Worm (Caenorhabditis elegans) whole organism, late embryonic: ENCODE measurements around the gene C14A6.7.

ENCODE experiments used
- ceh-19 ChIP-seq: fragments of 200-800 bp; sonication (Bioruptor generic); optimal IDR thresholded peaks from 2 replicates; lab custom pipeline; 2018; ENCODE audit warnings: mild to moderate bottlenecking, missing genetic modification characterization, missing compliant biosample characterization
- ceh-45 ChIP-seq: fragments of 200-800 bp; sonication (Bioruptor generic); IDR thresholded peaks from 2 replicates; pipeline ENCODE4 v1.3.6; 2022; ENCODE audit warnings: missing genetic modification reagents, missing genetic modification characterization, missing compliant biosample characterization
- fkh-10 ChIP-seq: fragments of 150-350 bp; optimal IDR thresholded peaks from 2 replicates; lab custom pipeline; 2014; ENCODE audit warnings: missing biosample characterization, missing genetic modification reagents, missing genetic modification characterization
- hlh-6 ChIP-seq: sonication (generic microtip); optimal IDR thresholded peaks from 2 replicates; lab custom pipeline; 2016; ENCODE audit warnings: missing genotype, missing genetic modification characterization, missing compliant biosample characterization
- lin-11 ChIP-seq: fragments of 200-800 bp; sonication (Bioruptor generic); optimal IDR thresholded peaks from 2 replicates; lab custom pipeline; 2018; ENCODE audit warnings: mild to moderate bottlenecking, missing genetic modification characterization, missing compliant biosample characterization
- nhr-11 ChIP-seq: fragments of 150-350 bp; optimal IDR thresholded peaks from 2 replicates; lab custom pipeline; 2014; ENCODE audit warnings: missing biosample characterization, missing genetic modification characterization
- pqm-1 ChIP-seq: sonication (generic microtip); optimal IDR thresholded peaks from 2 replicates; lab custom pipeline; 2016; ENCODE audit warnings: missing genetic modification characterization, missing compliant biosample characterization
- tbx-2 ChIP-seq: sonication (generic microtip); optimal IDR thresholded peaks from 2 replicates; lab custom pipeline; 2016; ENCODE audit warnings: missing genetic modification characterization, missing compliant biosample characterization
- ztf-16 ChIP-seq: sonication (generic microtip); optimal IDR thresholded peaks from 2 replicates; lab custom pipeline; 2017; ENCODE audit warnings: missing genetic modification characterization, missing compliant biosample characterization

DNA sequence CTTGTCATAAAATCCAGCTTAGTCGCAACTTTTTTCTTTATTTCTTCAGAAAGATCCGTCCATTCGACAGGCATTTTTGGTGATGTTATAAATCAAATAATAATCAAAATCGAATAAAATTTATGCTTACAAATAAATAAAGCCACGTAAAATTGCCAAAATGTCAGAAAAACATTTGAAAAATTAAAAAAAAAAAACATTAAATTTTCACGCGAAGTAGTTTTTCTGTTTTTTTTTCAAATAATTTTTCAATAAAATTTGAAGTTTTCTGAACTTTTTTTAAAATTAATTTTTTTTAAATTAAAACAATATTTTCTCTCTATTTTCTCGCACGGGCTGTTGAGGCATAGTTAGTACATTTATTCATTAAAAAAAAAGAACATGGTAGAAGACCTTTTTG, 10.5 kb upstream of the C14A6.7 start, which contains the start of gene C31G12.4:
- TF ChIP-seq lin-11 (tag; lab: Kevin White, UChicago) (no peak), ceh-45 (GFP tag; lab: Robert Waterston, UW) (no peak), fkh-10 (no peak), nhr-11 (tag; lab: Kevin White, UChicago) (no peak), tbx-2 (tag; lab: Kevin White, UChicago) (no peak), pqm-1 (no peak), ztf-16 (tag; lab: Kevin White, UChicago) (no peak), hlh-6 (tag; lab: Kevin White, UChicago) (no peak), ceh-19 (GFP tag; lab: Kevin White, UChicago) (no peak)
